Fruit fly (Drosophila melanogaster) Kc167 (cell line): ENCODE data around the gene dlp.

Experiments
- Sin3A ChIP-seq: fragments of >200 bp; optimal IDR thresholded peaks from 2 replicates; lab custom pipeline; 2018; ENCODE audit warnings: missing external identifiers
- psq ChIP-seq: fragments of >200 bp; optimal IDR thresholded peaks from 2 replicates; lab custom pipeline; 2017; ENCODE audit warnings: missing external identifiers
- ttk ChIP-seq: sonication (Bioruptor generic); optimal IDR thresholded peaks from 2 replicates; lab custom pipeline; 2017; ENCODE audit warnings: missing external identifiers

DNA sequence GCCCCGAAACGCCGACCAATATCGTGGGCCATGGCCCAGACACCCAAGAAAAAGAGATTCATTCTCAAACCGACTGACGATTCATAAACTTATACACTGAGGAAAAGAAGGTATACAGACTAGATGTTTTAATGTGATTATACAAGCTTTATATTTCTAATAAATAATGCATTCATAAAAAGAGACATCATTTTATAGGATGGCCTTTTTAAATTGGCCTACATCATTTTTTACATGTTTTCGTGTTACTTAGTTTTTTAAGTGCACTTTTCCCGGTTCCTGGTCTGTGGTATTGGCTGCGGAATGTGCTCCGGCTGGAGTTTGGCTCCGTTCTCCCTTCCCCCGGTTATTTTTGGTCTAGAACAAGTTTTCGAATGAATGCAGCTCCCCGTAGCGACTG lies 20.2 kb downstream of the dlp start:
- TF ChIP-seq Sin3A (lab: Kevin White, UChicago) = no peak
- TF ChIP-seq psq (lab: Kevin White, UChicago) = no peak
- no peak for TF ChIP-seq ttk
